Worm (Caenorhabditis elegans) whole organism, L1 larva: ENCODE data around the gene cest-32.

Source experiments
- C04F5.9 ChIP-seq: sonication (generic microtip); optimal IDR thresholded peaks from 2 replicates; lab custom pipeline; 2016; ENCODE audit warnings: missing genetic modification characterization, missing compliant biosample characterization
- C16A3.4 ChIP-seq: fragments of 150-350 bp; optimal IDR thresholded peaks from 2 replicates; lab custom pipeline; 2014; ENCODE audit warnings: missing biosample characterization, missing genetic modification characterization
- C34B4.2 ChIP-seq: sonication (generic microtip); optimal IDR thresholded peaks from 2 replicates; lab custom pipeline; 2017; ENCODE audit warnings: mild to moderate bottlenecking, missing genetic modification characterization, missing compliant biosample characterization
- Y116A8C.19 ChIP-seq: sonication (generic microtip); optimal IDR thresholded peaks from 2 replicates; lab custom pipeline; 2016; ENCODE audit warnings: missing compliant biosample characterization, missing genetic modification characterization, borderline replicate concordance
- aha-1 ChIP-seq: fragments of 150-350 bp; optimal IDR thresholded peaks from 2 replicates; lab custom pipeline; 2014; ENCODE audit warnings: missing biosample characterization, missing genetic modification characterization
- aly-2 ChIP-seq: fragments of 150-350 bp; optimal IDR thresholded peaks from 2 replicates; lab custom pipeline; 2014; ENCODE audit warnings: missing biosample characterization, missing genetic modification characterization
- ama-1 ChIP-seq: fragments of 150-350 bp; optimal IDR thresholded peaks from 2 replicates; lab custom pipeline; 2014
- ceh-82 ChIP-seq, 3 experiments: fragments of 150-350 bp in 1 of 3; sonication (generic microtip) in 2 of 3; optimal IDR thresholded peaks; 2 replicates each; lab custom pipeline; 2014 to 2017; ENCODE audit warnings: missing biosample characterization in 3 of 3, missing genetic modification characterization in 3 of 3
- ceh-88 ChIP-seq: fragments of 200-800 bp; sonication (Bioruptor generic); IDR thresholded peaks from 2 replicates; pipeline ENCODE4 v1.3.6; 2022; ENCODE audit warnings: missing genetic modification characterization, missing compliant biosample characterization
- ces-1 ChIP-seq: fragments of 150-350 bp; optimal IDR thresholded peaks from 2 replicates; lab custom pipeline; 2014; ENCODE audit warnings: missing biosample characterization, missing genetic modification reagents, missing genetic modification characterization
- dpl-1 ChIP-seq, 3 experiments: fragments of 150-350 bp in 2 of 3; sonication (generic microtip) in 1 of 3; optimal IDR thresholded peaks; 2 replicates each; lab custom pipeline; 2014 to 2017; ENCODE audit warnings: missing biosample characterization in 3 of 3, missing genetic modification characterization in 3 of 3, missing genetic modification reagents in 3 of 3
- dsc-1 ChIP-seq: sonication (generic microtip); optimal IDR thresholded peaks from 2 replicates; lab custom pipeline; 2016; ENCODE audit warnings: mild to moderate bottlenecking, missing genetic modification characterization, missing compliant biosample characterization
- efl-3 ChIP-seq: fragments of 200-800 bp; sonication (Bioruptor generic); optimal IDR thresholded peaks from 2 replicates; lab custom pipeline; 2018; ENCODE audit warnings: mild to moderate bottlenecking, missing genetic modification characterization, missing compliant biosample characterization
- elt-2 ChIP-seq: sonication (generic microtip); optimal IDR thresholded peaks from 2 replicates; lab custom pipeline; 2016; ENCODE audit warnings: missing genetic modification characterization, mild to moderate bottlenecking, inconsistent platforms, missing compliant biosample characterization, missing genetic modification reagents
- elt-3 ChIP-seq, 6 experiments: fragments of 150-350 bp in 1 of 6; sonication (generic microtip); optimal IDR thresholded peaks; 2 replicates each; lab custom pipeline; 2017 to 2018; ENCODE audit warnings: missing biosample characterization in 6 of 6, missing genetic modification characterization in 6 of 6, inconsistent platforms in 1 of 6
- ets-5 ChIP-seq: fragments of 200-800 bp; sonication (Bioruptor generic); IDR thresholded peaks from 2 replicates; pipeline ENCODE4 v1.3.6; 2022; ENCODE audit warnings: missing genetic modification characterization, missing compliant biosample characterization
- hlh-17 ChIP-seq: fragments of 200-800 bp; sonication (Bioruptor generic); optimal IDR thresholded peaks from 2 replicates; lab custom pipeline; 2018; ENCODE audit warnings: missing genetic modification characterization, mild to moderate bottlenecking, missing compliant biosample characterization, moderate library complexity, borderline replicate concordance
- irx-1 ChIP-seq: sonication (generic microtip); optimal IDR thresholded peaks from 2 replicates; lab custom pipeline; 2016; ENCODE audit warnings: missing genetic modification characterization, missing compliant biosample characterization
- lin-13 ChIP-seq: fragments of 150-350 bp; optimal IDR thresholded peaks from 2 replicates; lab custom pipeline; 2014; ENCODE audit warnings: missing biosample characterization, missing genetic modification reagents, missing genetic modification characterization
- lin-15B ChIP-seq: fragments of 150-350 bp; sonication (generic microtip); optimal IDR thresholded peaks from 3 replicates; lab custom pipeline; 2014; ENCODE audit warnings: missing biosample characterization, missing genetic modification characterization
- lin-35 ChIP-seq, 2 experiments: fragments of 150-350 bp; optimal IDR thresholded peaks; 2 replicates each; lab custom pipeline; 2014; ENCODE audit warnings: missing biosample characterization in 2 of 2, missing genetic modification characterization in 2 of 2, missing genetic modification reagents in 2 of 2
- lin-39 ChIP-seq: fragments of 150-350 bp; optimal IDR thresholded peaks from 2 replicates; lab custom pipeline; 2014; ENCODE audit warnings: missing biosample characterization, missing genetic modification reagents, missing genetic modification characterization
- lsy-2 ChIP-seq, 2 experiments: fragments of 150-350 bp; optimal IDR thresholded peaks; 2 replicates each; lab custom pipeline; 2014; ENCODE audit warnings: missing biosample characterization in 2 of 2, missing genetic modification characterization in 2 of 2
- mef-2 ChIP-seq: fragments of 150-350 bp; optimal IDR thresholded peaks from 2 replicates; lab custom pipeline; 2014; ENCODE audit warnings: missing biosample characterization, missing genetic modification characterization
- nhr-11 ChIP-seq: fragments of 150-350 bp; optimal IDR thresholded peaks from 2 replicates; lab custom pipeline; 2014; ENCODE audit warnings: missing biosample characterization, missing genetic modification characterization
- nhr-12 ChIP-seq: sonication (generic microtip); optimal IDR thresholded peaks from 2 replicates; lab custom pipeline; 2017; ENCODE audit warnings: missing biosample characterization, missing genetic modification characterization
- nhr-19 ChIP-seq: fragments of 200-800 bp; sonication (Bioruptor generic); conservative IDR thresholded peaks from 2 replicates; pipeline ENCODE4 v1.3.6; 2022; ENCODE audit warnings: missing genetic modification characterization, missing compliant biosample characterization
- nhr-20 ChIP-seq: sonication (generic microtip); optimal IDR thresholded peaks from 2 replicates; lab custom pipeline; 2016; ENCODE audit warnings: mild to moderate bottlenecking, missing genetic modification characterization, missing compliant biosample characterization
- nhr-28 ChIP-seq: fragments of 150-350 bp; optimal IDR thresholded peaks from 2 replicates; lab custom pipeline; 2014; ENCODE audit warnings: missing biosample characterization, missing genetic modification characterization
- nhr-71 ChIP-seq: sonication (generic microtip); optimal IDR thresholded peaks from 2 replicates; lab custom pipeline; 2016; ENCODE audit warnings: mild to moderate bottlenecking, missing genetic modification characterization, moderate library complexity, missing compliant biosample characterization
- nhr-76 ChIP-seq: sonication (generic microtip); optimal IDR thresholded peaks from 2 replicates; lab custom pipeline; 2017; ENCODE audit warnings: missing biosample characterization, missing genetic modification characterization
- nhr-85 ChIP-seq: sonication (generic microtip); peaks from one replicate; lab custom pipeline; 2016; ENCODE audit warnings: missing genetic modification characterization, inconsistent platforms, missing compliant biosample characterization
- pax-3 ChIP-seq: fragments of 200-800 bp; sonication (Bioruptor generic); optimal IDR thresholded peaks from 2 replicates; lab custom pipeline; 2018; ENCODE audit warnings: mild to moderate bottlenecking, missing genetic modification characterization, moderate library complexity, missing compliant biosample characterization
- pqm-1 ChIP-seq: sonication (generic microtip); optimal IDR thresholded peaks from 3 replicates; lab custom pipeline; 2017; ENCODE audit warnings: missing biosample characterization, missing genetic modification characterization
- rnt-1 ChIP-seq: sonication (generic microtip); optimal IDR thresholded peaks from 2 replicates; lab custom pipeline; 2016; ENCODE audit warnings: mild to moderate bottlenecking, missing genetic modification characterization, moderate library complexity, missing compliant biosample characterization
- snpc-4 ChIP-seq: fragments of 150-350 bp; optimal IDR thresholded peaks from 2 replicates; lab custom pipeline; 2014; ENCODE audit warnings: missing biosample characterization, missing genetic modification characterization
- sox-4 ChIP-seq: sonication (generic microtip); optimal IDR thresholded peaks from 2 replicates; lab custom pipeline; 2016; ENCODE audit warnings: missing genetic modification characterization, missing compliant biosample characterization
- sptf-1 ChIP-seq: fragments of 150-350 bp; optimal IDR thresholded peaks from 2 replicates; lab custom pipeline; 2014; ENCODE audit warnings: missing biosample characterization, missing genetic modification characterization
- sup-37 ChIP-seq: fragments of 200-800 bp; sonication (Bioruptor generic); optimal IDR thresholded peaks from 2 replicates; lab custom pipeline; 2018; ENCODE audit warnings: mild to moderate bottlenecking, missing genetic modification characterization, missing compliant biosample characterization
- swsn-7 ChIP-seq: sonication (generic microtip); optimal IDR thresholded peaks from 2 replicates; lab custom pipeline; 2016; ENCODE audit warnings: missing genetic modification characterization, missing compliant biosample characterization
- tbx-2 ChIP-seq: sonication (generic microtip); optimal IDR thresholded peaks from 2 replicates; lab custom pipeline; 2016; ENCODE audit warnings: missing genetic modification characterization, missing compliant biosample characterization
- unc-130 ChIP-seq: fragments of 150-350 bp; optimal IDR thresholded peaks from 2 replicates; lab custom pipeline; 2017; ENCODE audit warnings: missing biosample characterization, missing genetic modification characterization, inconsistent platforms
- unc-62 ChIP-seq: fragments of 150-350 bp; optimal IDR thresholded peaks from 2 replicates; lab custom pipeline; 2014; ENCODE audit warnings: missing biosample characterization, missing genetic modification reagents, missing genetic modification characterization
- unc-86 ChIP-seq: sonication (generic microtip); optimal IDR thresholded peaks from 2 replicates; lab custom pipeline; 2016; ENCODE audit warnings: missing genetic modification characterization, missing compliant biosample characterization
- unc-98 ChIP-seq: fragments of 200-800 bp; sonication (Bioruptor generic); IDR thresholded peaks from 2 replicates; pipeline ENCODE4 v1.3.6; 2022; ENCODE audit warnings: missing genetic modification characterization, missing compliant biosample characterization
- vab-15 ChIP-seq: sonication (generic microtip); optimal IDR thresholded peaks from 2 replicates; lab custom pipeline; 2017; ENCODE audit warnings: missing genotype, mild to moderate bottlenecking, missing genetic modification characterization, missing compliant biosample characterization
- xbp-1 ChIP-seq: sonication (generic microtip); optimal IDR thresholded peaks from 2 replicates; lab custom pipeline; 2016; ENCODE audit warnings: missing genetic modification characterization, missing compliant biosample characterization
- zag-1 ChIP-seq: fragments of 150-350 bp; optimal IDR thresholded peaks from 2 replicates; lab custom pipeline; 2014; ENCODE audit warnings: missing biosample characterization, missing genetic modification characterization
- zip-4 ChIP-seq: fragments of 200-800 bp; sonication (Bioruptor generic); optimal IDR thresholded peaks from 2 replicates; lab custom pipeline; 2018; ENCODE audit warnings: mild to moderate bottlenecking, missing genetic modification characterization, moderate library complexity, missing compliant biosample characterization
- ztf-11 ChIP-seq, 2 experiments: sonication (generic microtip); optimal IDR thresholded peaks; 2 replicates each; lab custom pipeline; 2016 to 2017; ENCODE audit warnings: missing genetic modification characterization in 2 of 2, missing biosample characterization in 1 of 2, missing compliant biosample characterization in 1 of 2
- ztf-4 ChIP-seq: fragments of 150-350 bp; optimal IDR thresholded peaks from 2 replicates; lab custom pipeline; 2014; ENCODE audit warnings: missing biosample characterization, missing genetic modification characterization

cest-32 gene

ce11 chrV:5272034-5272433, 38.3 kb upstream of the cest-32 start:
- TF ChIP-seq lin-15B (tag; lab: Kevin White, UChicago) (no peak), ztf-11 (tag; optimal IDR thresholded peaks at IDR 0.05; lab: Kevin White, UChicago) (no peak), ama-1 (lab: Kevin White, UChicago) (no peak), tbx-2 (tag; lab: Kevin White, UChicago) (no peak), nhr-85 (tag; lab: Kevin White, UChicago) (no peak), nhr-28 (tag; lab: Kevin White, UChicago) (no peak), mef-2 (no peak), unc-86 (tag; lab: Kevin White, UChicago) (no peak), ztf-4 (tag; lab: Kevin White, UChicago) (no peak), pqm-1 (tag; lab: Kevin White, UChicago) (no peak), vab-15 (tag; lab: Kevin White, UChicago) (no peak), nhr-20 (tag; lab: Kevin White, UChicago) (no peak), efl-3 (GFP tag; lab: Kevin White, UChicago) (no peak), aly-2 (no peak), lin-35 (GFP tag; optimal IDR thresholded peaks at IDR 0.05; lab: Kevin White, UChicago) (no peak), ets-5 (no peak), sox-4 (tag; lab: Kevin White, UChicago) (no peak), C16A3.4 (tag; lab: Kevin White, UChicago) (no peak), Y116A8C.19 (tag; lab: Kevin White, UChicago) (no peak)
- TF ChIP-seq, all 84 proteins: peak for 0

ce11 chrV:5271487-5271886, 37.8 kb upstream of the cest-32 start:
- TF ChIP-seq C04F5.9 (tag; lab: Kevin White, UChicago) (no peak), unc-98 (GFP tag; lab: Robert Waterston, UW) (no peak), ztf-4 (tag; lab: Kevin White, UChicago) (peak; percentile 81), zip-4 (GFP tag; lab: Kevin White, UChicago) (no peak), ztf-11 (tag; optimal IDR thresholded peaks at IDR 0.05; lab: Kevin White, UChicago) (no peak), C34B4.2 (tag; lab: Kevin White, UChicago) (no peak), hlh-17 (no peak), sox-4 (tag; lab: Kevin White, UChicago) (peak; percentile 8), unc-62 (GFP tag; lab: Kevin White, UChicago) (no peak), ceh-82 (tag; optimal IDR thresholded peaks at IDR 0.05; lab: Kevin White, UChicago) (no peak), aha-1 (no peak), elt-2 (tag; lab: Kevin White, UChicago) (peak; percentile 92), nhr-11 (tag; lab: Kevin White, UChicago) (no peak), ets-5 (no peak), lin-15B (tag; lab: Kevin White, UChicago) (no peak), xbp-1 (tag; lab: Kevin White, UChicago) (peak; percentile 11), unc-86 (tag; lab: Kevin White, UChicago) (no peak), sup-37 (no peak), rnt-1 (peak; percentile 77), pax-3 (tag; lab: Kevin White, UChicago) (no peak), snpc-4 (tag; lab: Kevin White, UChicago) (no peak), lsy-2 (tag; optimal IDR thresholded peaks at IDR 0.05; lab: Kevin White, UChicago) (peak; percentile 34 to 46), sptf-1 (tag; lab: Kevin White, UChicago) (no peak), swsn-7 (tag; lab: Kevin White, UChicago) (peak; percentile 22), vab-15 (tag; lab: Kevin White, UChicago) (no peak), Y116A8C.19 (tag; lab: Kevin White, UChicago) (no peak), nhr-19 (GFP tag; lab: Robert Waterston, UW) (peak; percentile 86), nhr-71 (tag; lab: Kevin White, UChicago) (peak; percentile 88), lin-13 (GFP tag; lab: Kevin White, UChicago) (no peak), irx-1 (tag; lab: Kevin White, UChicago) (no peak), dpl-1 (GFP tag; optimal IDR thresholded peaks at IDR 0.05; lab: Kevin White, UChicago) (peak; percentile 16 to 41 (median 23)), ceh-88 (GFP tag; lab: Robert Waterston, UW) (no peak), nhr-12 (tag; lab: Kevin White, UChicago) (no peak), nhr-76 (tag; lab: Kevin White, UChicago) (no peak), zag-1 (tag; lab: Kevin White, UChicago) (no peak), ces-1 (GFP tag; lab: Kevin White, UChicago) (no peak), unc-130 (tag; lab: Kevin White, UChicago) (peak; percentile 16), lin-39 (tag; lab: Kevin White, UChicago) (no peak), elt-3 (tag; optimal IDR thresholded peaks at IDR 0.05; lab: Kevin White, UChicago) (peak in 5 of 6 experiments; percentile 28 to 70 (median 32)), dsc-1 (no peak)
